Fruit fly (Drosophila melanogaster) whole organism: ENCODE measurements around the gene TyrRS.

ENCODE experiments used
- CG8478 ChIP-seq: fragments of >200 bp; optimal IDR thresholded peaks from 2 replicates; lab custom pipeline; 2018; ENCODE audit warnings: inconsistent platforms
- Dll ChIP-seq: fragments of >200 bp; optimal IDR thresholded peaks from 2 replicates; lab custom pipeline; 2017
- pan ChIP-seq: fragments of >200 bp; optimal IDR thresholded peaks from 2 replicates; lab custom pipeline; 2017
- psq ChIP-seq: fragments of >200 bp; optimal IDR thresholded peaks from 2 replicates; lab custom pipeline; 2017
- usp ChIP-seq: fragments of >200 bp; optimal IDR thresholded peaks from 2 replicates; lab custom pipeline; 2017; ENCODE audit warnings: missing biosample characterization, missing genetic modification characterization, mixed read lengths

DNA sequence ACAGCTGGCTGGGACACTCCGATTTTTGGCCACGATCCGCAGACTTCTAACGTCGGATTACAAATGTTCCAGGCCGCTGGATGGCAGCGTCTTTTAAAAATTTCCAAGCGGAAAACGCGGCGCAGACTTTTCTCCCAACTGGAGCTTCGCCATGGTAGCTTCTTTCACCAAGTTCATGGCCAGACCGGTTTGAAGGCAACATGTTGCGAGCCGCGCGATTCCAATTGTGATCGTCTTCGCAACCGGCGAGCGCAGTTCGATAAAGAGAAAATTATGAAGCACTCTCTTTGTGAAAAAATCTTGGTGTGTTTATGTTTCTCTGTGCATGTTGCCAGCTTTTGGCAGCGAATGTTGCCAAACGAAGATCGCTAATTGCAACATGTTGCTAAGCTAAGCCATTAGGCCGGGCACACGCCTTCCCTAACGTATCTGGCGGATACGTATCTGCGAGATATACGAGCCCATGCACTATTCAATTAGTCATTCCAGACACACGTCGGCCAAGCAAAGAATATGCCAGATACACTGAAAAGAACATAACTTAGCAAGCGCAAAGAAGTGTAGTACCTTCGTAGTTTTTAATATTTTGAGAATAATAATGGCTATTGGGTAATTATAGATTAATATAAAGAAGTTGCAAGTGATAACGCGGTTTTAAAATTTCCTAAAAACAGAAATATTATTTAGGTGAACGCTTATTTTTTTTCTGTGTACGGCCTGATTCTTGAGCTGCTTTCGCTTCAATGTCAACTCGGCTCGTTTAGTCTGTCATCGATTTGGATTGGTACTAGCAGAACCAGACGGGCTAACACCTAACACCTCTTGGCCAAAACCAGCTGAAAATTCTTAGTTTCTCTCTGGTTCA lies 33.0 kb upstream of the TyrRS start, which contains the start of gene dsx-c73A:
- no peak for TF ChIP-seq pan (lab: Kevin White, UChicago)
- TF ChIP-seq psq (lab: Kevin White, UChicago), result no peak
- TF ChIP-seq CG8478 (lab: Kevin White, UChicago), result no peak
- no peak for TF ChIP-seq usp (GFP tag; lab: Kevin White, UChicago)
- TF ChIP-seq Dll (lab: Kevin White, UChicago), result no peak
